Fruit fly (Drosophila melanogaster) whole organism, embryonic: ENCODE results near the gene galla-2.

ENCODE experiments used
- Atf3 ChIP-seq: fragments of 200-800 bp; sonication (Bioruptor generic); optimal IDR thresholded peaks from 3 replicates; lab custom pipeline; 2016; ENCODE audit warnings: missing biosample characterization, missing genetic modification characterization
- Bdp1 ChIP-seq: fragments of 200-800 bp; sonication (Bioruptor generic); optimal IDR thresholded peaks from 3 replicates; lab custom pipeline; 2016; ENCODE audit warnings: missing biosample characterization, missing genetic modification characterization
- CG11247 ChIP-seq: fragments of 200-800 bp; sonication (Bioruptor generic); IDR thresholded peaks from 2 replicates; pipeline ENCODE4 v1.3.6; 2022; ENCODE audit warnings: missing biosample characterization, missing genetic modification characterization
- CG1233 ChIP-seq: fragments of 200-800 bp; sonication (Bioruptor generic); optimal IDR thresholded peaks from 4 replicates; lab custom pipeline; 2018; ENCODE audit warnings: missing biosample characterization, mild to moderate bottlenecking, missing genetic modification characterization
- CG12659 ChIP-seq: fragments of 200-800 bp; sonication (Bioruptor generic); optimal IDR thresholded peaks from 3 replicates; lab custom pipeline; 2017; ENCODE audit warnings: mild to moderate bottlenecking, missing biosample characterization, missing genetic modification reagents, missing genetic modification characterization
- CG14667 ChIP-seq: fragments of 200-800 bp; sonication (Bioruptor generic); IDR thresholded peaks from 2 replicates; pipeline ENCODE4 v1.3.6; 2022; ENCODE audit warnings: missing biosample characterization, missing genetic modification characterization
- CG1603 ChIP-seq: fragments of 200-800 bp; sonication (Bioruptor generic); optimal IDR thresholded peaks from 2 replicates; lab custom pipeline; 2019; ENCODE audit warnings: missing biosample characterization, mild to moderate bottlenecking, missing genetic modification characterization, moderate library complexity
- CG17359 ChIP-seq: fragments of 200-800 bp; sonication (Bioruptor generic); optimal IDR thresholded peaks from 3 replicates; lab custom pipeline; 2018; ENCODE audit warnings: missing biosample characterization, mild to moderate bottlenecking, missing genetic modification characterization, moderate library complexity
- CG17361 ChIP-seq: fragments of 200-800 bp; sonication (Bioruptor generic); IDR thresholded peaks from 3 replicates; pipeline ENCODE4 v1.3.6; 2022; ENCODE audit warnings: missing biosample characterization, missing genetic modification characterization
- CG17568 ChIP-seq: fragments of 200-800 bp; sonication (Bioruptor generic); optimal IDR thresholded peaks from 2 replicates; lab custom pipeline; 2018; ENCODE audit warnings: missing biosample characterization, mild to moderate bottlenecking, missing genetic modification characterization, moderate library complexity
- CG1792 ChIP-seq: fragments of 200-800 bp; sonication (Bioruptor generic); optimal IDR thresholded peaks from 2 replicates; lab custom pipeline; 2016; ENCODE audit warnings: missing biosample characterization, missing genetic modification characterization
- CG31388 ChIP-seq: fragments of 200-800 bp; sonication (Bioruptor generic); optimal IDR thresholded peaks from 2 replicates; lab custom pipeline; 2016; ENCODE audit warnings: missing biosample characterization, missing genetic modification characterization
- CG4820 ChIP-seq: fragments of 200-800 bp; sonication (Bioruptor generic); optimal IDR thresholded peaks from 3 replicates; lab custom pipeline; 2016; ENCODE audit warnings: missing biosample characterization, missing genetic modification characterization
- CG6175 ChIP-seq: fragments of 200-800 bp; sonication (Bioruptor generic); IDR thresholded peaks from 3 replicates; pipeline ENCODE4 v1.3.6; 2022; ENCODE audit warnings: missing biosample characterization, missing genetic modification characterization
- CG7372 ChIP-seq: fragments of 200-800 bp; sonication (Bioruptor generic); IDR thresholded peaks from 2 replicates; pipeline ENCODE4 v1.3.6; 2022; ENCODE audit warnings: missing biosample characterization, missing genetic modification characterization
- CG9609 ChIP-seq: fragments of 200-800 bp; sonication (Bioruptor generic); optimal IDR thresholded peaks from 3 replicates; lab custom pipeline; 2016; ENCODE audit warnings: missing biosample characterization, missing genetic modification characterization
- CG9797 ChIP-seq: fragments of 200-800 bp; sonication (Bioruptor generic); optimal IDR thresholded peaks from 3 replicates; lab custom pipeline; 2018; ENCODE audit warnings: missing biosample characterization, mild to moderate bottlenecking, missing genetic modification characterization
- Camta ChIP-seq: fragments of 200-800 bp; sonication (Bioruptor generic); optimal IDR thresholded peaks from 2 replicates; lab custom pipeline; 2016; ENCODE audit warnings: missing biosample characterization, missing genetic modification characterization
- H15 ChIP-seq: fragments of 200-800 bp; sonication (Bioruptor generic); IDR thresholded peaks from 3 replicates; pipeline ENCODE4 v1.3.6; 2022; ENCODE audit warnings: missing biosample characterization, missing genetic modification characterization
- MTF-1 ChIP-seq: fragments of 200-800 bp; sonication (Bioruptor generic); optimal IDR thresholded peaks from 2 replicates; lab custom pipeline; 2018; ENCODE audit warnings: missing biosample characterization, mild to moderate bottlenecking, missing genetic modification characterization, borderline replicate concordance
- Mad ChIP-seq: fragments of 200-800 bp; sonication (Bioruptor generic); optimal IDR thresholded peaks from 2 replicates; lab custom pipeline; 2016; ENCODE audit warnings: missing biosample characterization, missing genetic modification characterization
- NfI ChIP-seq: fragments of 200-800 bp; sonication (Bioruptor generic); optimal IDR thresholded peaks from 3 replicates; lab custom pipeline; 2018; ENCODE audit warnings: missing biosample characterization, mild to moderate bottlenecking, missing genetic modification characterization, moderate library complexity
- Oaz ChIP-seq: fragments of 200-800 bp; sonication (Bioruptor generic); IDR thresholded peaks from 2 replicates; pipeline ENCODE4 v1.3.6; 2022; ENCODE audit warnings: missing biosample characterization, missing genetic modification characterization
- Optix ChIP-seq: fragments of 200-800 bp; sonication (Bioruptor generic); IDR thresholded peaks from 3 replicates; pipeline ENCODE4 v1.3.6; 2022; ENCODE audit warnings: missing biosample characterization, missing genetic modification characterization
- PHDP ChIP-seq: fragments of 200-800 bp; sonication (Bioruptor generic); optimal IDR thresholded peaks from 3 replicates; lab custom pipeline; 2018; ENCODE audit warnings: missing biosample characterization, mild to moderate bottlenecking, missing genetic modification characterization, moderate library complexity
- Poxn ChIP-seq: fragments of 200-800 bp; sonication (Bioruptor generic); IDR thresholded peaks from 2 replicates; pipeline ENCODE4 v1.3.6; 2022; ENCODE audit warnings: missing biosample characterization, missing genetic modification characterization
- Scr ChIP-seq: fragments of 200-800 bp; sonication (Bioruptor generic); IDR thresholded peaks from 2 replicates; pipeline ENCODE4 v1.3.6; 2022; ENCODE audit warnings: missing biosample characterization, missing genetic modification characterization; ENCODE audit not compliant: partially characterized antibody
- cg ChIP-seq: fragments of 200-800 bp; sonication (Bioruptor generic); optimal IDR thresholded peaks from 3 replicates; lab custom pipeline; 2019; ENCODE audit warnings: missing biosample characterization, mild to moderate bottlenecking, missing genetic modification characterization, moderate library complexity
- dimm ChIP-seq: fragments of 200-800 bp; sonication (Bioruptor generic); IDR thresholded peaks from 2 replicates; pipeline ENCODE4 v1.3.6; 2022; ENCODE audit warnings: missing biosample characterization, missing genetic modification characterization
- en ChIP-seq: fragments of 200-800 bp; sonication (Bioruptor generic); optimal IDR thresholded peaks from 2 replicates; lab custom pipeline; 2016; ENCODE audit warnings: missing biosample characterization, missing genetic modification characterization
- fd102C ChIP-seq: fragments of 200-800 bp; sonication (Bioruptor generic); optimal IDR thresholded peaks from 2 replicates; lab custom pipeline; 2018; ENCODE audit warnings: missing biosample characterization, mild to moderate bottlenecking, missing genetic modification characterization, moderate library complexity
- fd96Cb ChIP-seq: fragments of 200-800 bp; sonication (Bioruptor generic); optimal IDR thresholded peaks from 2 replicates; lab custom pipeline; 2018; ENCODE audit warnings: missing biosample characterization, mild to moderate bottlenecking, missing genetic modification characterization, moderate library complexity
- gce ChIP-seq: fragments of 200-800 bp; sonication (Bioruptor generic); IDR thresholded peaks from 3 replicates; pipeline ENCODE4 v1.3.6; 2022; ENCODE audit warnings: missing biosample characterization, missing genetic modification characterization
- gcm ChIP-seq: fragments of 200-800 bp; sonication (Bioruptor generic); optimal IDR thresholded peaks from 2 replicates; lab custom pipeline; 2019; ENCODE audit warnings: missing biosample characterization, mild to moderate bottlenecking, missing genetic modification characterization, moderate library complexity
- gro ChIP-seq: fragments of 200-800 bp; sonication (Bioruptor generic); optimal IDR thresholded peaks from 2 replicates; lab custom pipeline; 2016; ENCODE audit warnings: missing biosample characterization, missing genetic modification characterization
- hkb ChIP-seq, 2 experiments: fragments of 200-800 bp in 1 of 2; fragments of >200 bp in 1 of 2; sonication (Bioruptor generic) in 1 of 2; IDR thresholded peaks in 1 of 2; optimal IDR thresholded peaks in 1 of 2; 2 replicates each; pipeline versions ENCODE4 v1.3.6 to Lab custom; 2017 to 2022; ENCODE audit warnings: missing biosample characterization in 1 of 2, missing genetic modification characterization in 1 of 2
- ind ChIP-seq: fragments of 200-800 bp; sonication (Bioruptor generic); optimal IDR thresholded peaks from 3 replicates; lab custom pipeline; 2016; ENCODE audit warnings: missing biosample characterization, missing genetic modification characterization
- jigr1 ChIP-seq: fragments of 200-800 bp; sonication (Bioruptor generic); IDR thresholded peaks from 3 replicates; pipeline ENCODE4 v1.3.6; 2022; ENCODE audit warnings: missing biosample characterization, missing genetic modification characterization
- knrl ChIP-seq: fragments of 200-800 bp; sonication (Bioruptor generic); IDR thresholded peaks from 3 replicates; pipeline ENCODE4 v1.3.6; 2022; ENCODE audit warnings: missing biosample characterization, missing genetic modification characterization; ENCODE audit not compliant: partially characterized antibody
- pho ChIP-seq: fragments of 200-800 bp; sonication (Bioruptor generic); optimal IDR thresholded peaks from 2 replicates; lab custom pipeline; 2016; ENCODE audit warnings: missing biosample characterization, missing genetic modification characterization
- ranshi ChIP-seq: fragments of 200-800 bp; sonication (Bioruptor generic); IDR thresholded peaks from 2 replicates; pipeline ENCODE4 v1.3.6; 2022; ENCODE audit warnings: missing biosample characterization, missing genetic modification characterization
- rib ChIP-seq: fragments of 200-800 bp; sonication (Bioruptor generic); IDR thresholded peaks from 2 replicates; pipeline ENCODE4 v1.3.6; 2022; ENCODE audit warnings: missing biosample characterization, missing genetic modification characterization
- ro ChIP-seq: fragments of 200-800 bp; sonication (Bioruptor generic); IDR thresholded peaks from 2 replicates; pipeline ENCODE4 v1.3.6; 2022; ENCODE audit warnings: missing biosample characterization, missing genetic modification characterization
- run ChIP-seq: fragments of 200-800 bp; sonication (Bioruptor generic); optimal IDR thresholded peaks from 3 replicates; lab custom pipeline; 2018; ENCODE audit warnings: missing biosample characterization, mild to moderate bottlenecking, missing genetic modification characterization
- salm ChIP-seq: fragments of 200-800 bp; sonication (Bioruptor generic); optimal IDR thresholded peaks from 2 replicates; lab custom pipeline; 2018; ENCODE audit warnings: missing biosample characterization, mild to moderate bottlenecking, missing genetic modification characterization
- sim ChIP-seq: fragments of 200-800 bp; sonication (Bioruptor generic); IDR thresholded peaks from 2 replicates; pipeline ENCODE4 v1.3.6; 2022; ENCODE audit warnings: missing biosample characterization, missing genetic modification characterization
- slbo ChIP-seq: fragments of 200-800 bp; sonication (Bioruptor generic); IDR thresholded peaks from 2 replicates; pipeline ENCODE4 v1.3.6; 2022; ENCODE audit warnings: missing biosample characterization, missing genetic modification characterization
- sr ChIP-seq: fragments of 200-800 bp; sonication (Bioruptor generic); IDR thresholded peaks from 3 replicates; pipeline ENCODE4 v1.3.6; 2022; ENCODE audit warnings: missing biosample characterization, missing genetic modification characterization
- trem ChIP-seq: fragments of 200-800 bp; optimal IDR thresholded peaks from 3 replicates; lab custom pipeline; 2019; ENCODE audit warnings: missing biosample characterization, mild to moderate bottlenecking, missing genetic modification characterization, moderate library complexity

Gene galla-2

DNA sequence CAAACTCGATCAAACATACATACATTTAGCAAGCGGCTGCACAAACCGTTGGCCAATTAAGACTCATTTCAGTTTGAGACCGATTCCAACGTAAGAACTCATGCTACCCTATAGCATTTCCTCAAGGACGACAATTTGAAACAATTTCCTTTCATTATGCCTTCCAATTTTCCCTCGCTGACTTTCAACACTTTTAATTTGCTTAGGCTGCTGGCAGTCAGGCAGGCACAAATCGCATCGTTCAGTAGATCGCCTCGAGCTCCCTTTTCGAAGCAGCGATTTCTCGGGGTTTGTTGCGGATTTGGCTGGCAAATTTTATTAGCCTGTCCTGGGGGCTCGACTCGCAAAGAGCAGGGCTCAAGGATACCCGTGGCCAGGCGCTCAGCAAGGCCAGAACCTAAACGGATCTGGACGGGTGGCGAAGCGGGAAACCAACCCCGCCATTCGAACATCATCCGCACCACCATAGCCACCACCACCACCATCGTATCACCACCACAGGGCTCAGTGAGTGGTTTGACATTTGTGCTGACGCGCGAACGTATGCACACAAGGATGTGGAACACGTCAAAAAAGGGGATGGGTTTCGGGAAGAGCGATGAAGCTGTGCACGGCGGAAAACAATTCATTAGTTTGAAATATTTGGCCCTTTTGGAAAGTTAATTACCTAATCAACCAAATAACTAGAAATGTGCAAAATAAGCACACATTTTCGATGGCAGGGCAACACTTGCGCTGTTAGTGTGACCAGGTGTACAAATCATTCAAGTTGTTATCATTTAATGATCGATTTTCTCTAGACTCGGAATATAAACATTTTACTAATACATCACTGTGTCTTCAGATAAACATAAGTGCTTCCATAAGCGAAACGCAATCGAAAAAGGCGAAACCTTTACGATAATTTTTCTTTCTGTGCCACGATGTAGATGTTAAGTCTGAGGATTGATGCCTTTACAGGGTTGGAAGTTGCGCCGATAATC lies 37.9 kb upstream of the galla-2 start (continued):
- TF ChIP-seq en (no peak), ind (GFP tag; lab: Kevin White, UChicago) (peak; percentile 31), Oaz (no peak), gce (GFP tag; lab: Robert Waterston, UW) (0 out of 3 replicates have a peak, but pooled peaks have one; percentile 6), pho (GFP tag; lab: Kevin White, UChicago) (no peak), run (tag; lab: Kevin White, UChicago) (no peak), trem (tag; lab: Kevin White, UChicago) (peak; percentile 20), PHDP (tag; lab: Kevin White, UChicago) (peak; percentile 26), knrl (GFP tag; lab: Robert Waterston, UW) (no peak), cg (GFP tag; lab: Kevin White, UChicago) (no peak), NfI (GFP tag; lab: Kevin White, UChicago) (no peak), CG4820 (GFP tag; lab: Kevin White, UChicago) (peak; percentile 28), salm (tag; lab: Kevin White, UChicago) (no peak), CG12659 (GFP tag; lab: Kevin White, UChicago) (peak; percentile 35), CG1792 (GFP tag; lab: Kevin White, UChicago) (no peak), Scr (GFP tag; lab: Robert Waterston, UW) (no peak), sim (no peak), Bdp1 (GFP tag; lab: Kevin White, UChicago) (no peak), CG1233 (GFP tag; lab: Kevin White, UChicago) (peak; percentile 30), ranshi (GFP tag; lab: Robert Waterston, UW) (no peak), Poxn (no peak), fd102C (GFP tag; lab: Kevin White, UChicago) (no peak), CG14667 (no peak), CG17359 (tag; lab: Kevin White, UChicago) (peak; percentile 11), Camta (GFP tag; lab: Kevin White, UChicago) (peak; percentile 3), fd96Cb (peak; percentile 51), CG31388 (no peak), hkb (optimal IDR thresholded peaks at IDR 0.05; lab: Kevin White, UChicago) (no peak), hkb (GFP tag; IDR thresholded peaks at IDR 0.05; lab: Robert Waterston, UW) (no peak), ro (GFP tag; lab: Robert Waterston, UW) (no peak), CG1603 (peak; percentile 63), CG7372 (GFP tag; lab: Robert Waterston, UW) (no peak), CG11247 (GFP tag; lab: Robert Waterston, UW) (no peak), Mad (GFP tag; lab: Kevin White, UChicago) (no peak), MTF-1 (GFP tag; lab: Kevin White, UChicago) (no peak), Optix (GFP tag; lab: Robert Waterston, UW) (no peak), CG6175 (GFP tag; lab: Robert Waterston, UW) (no peak), slbo (GFP tag; lab: Robert Waterston, UW) (no peak), sr (GFP tag; lab: Robert Waterston, UW) (no peak), H15 (GFP tag; lab: Robert Waterston, UW) (no peak), CG9797 (GFP tag; lab: Kevin White, UChicago) (no peak), Atf3 (peak; percentile 31), CG17361 (GFP tag; lab: Robert Waterston, UW) (peak; percentile 82), jigr1 (no peak), dimm (GFP tag; lab: Robert Waterston, UW) (no peak), rib (GFP tag; lab: Robert Waterston, UW) (no peak), gcm (peak; percentile 1), CG17568 (GFP tag; lab: Kevin White, UChicago) (peak; percentile 17), gro (GFP tag; lab: Kevin White, UChicago) (no peak), CG9609 (peak; percentile 10)
